Worm (Caenorhabditis elegans) whole organism, young adult: ENCODE results near the gene srt-30.

Experiments
- B0019.2 ChIP-seq: fragments of 200-800 bp; sonication (Bioruptor generic); conservative IDR thresholded peaks from 2 replicates; pipeline ENCODE4 v1.3.6; 2022; ENCODE audit warnings: missing genetic modification reagents, missing genetic modification characterization, missing compliant biosample characterization
- B0035.1 ChIP-seq: sonication (generic microtip); optimal IDR thresholded peaks from 2 replicates; lab custom pipeline; 2016; ENCODE audit warnings: missing genetic modification characterization, mild to moderate bottlenecking, missing compliant biosample characterization, missing genotype, missing genetic modification reagents
- C17E4.6 ChIP-seq: fragments of 200-800 bp; sonication (Bioruptor generic); IDR thresholded peaks from 2 replicates; pipeline ENCODE4 v1.3.6; 2022; ENCODE audit warnings: missing genetic modification reagents, missing genetic modification characterization, missing compliant biosample characterization
- D2030.7 ChIP-seq: fragments of 200-800 bp; sonication (Bioruptor generic); IDR thresholded peaks from 2 replicates; pipeline ENCODE4 v1.3.6; 2022; ENCODE audit warnings: missing genetic modification reagents, missing genetic modification characterization, missing compliant biosample characterization
- F23B12.7 ChIP-seq: sonication (generic microtip); optimal IDR thresholded peaks from 2 replicates; lab custom pipeline; 2017; ENCODE audit warnings: missing genetic modification characterization, mild to moderate bottlenecking, missing compliant biosample characterization, antibody characterized with exemption, moderate library complexity; ENCODE audit not compliant: insufficient read depth
- F33H1.4 ChIP-seq: fragments of 200-800 bp; sonication (Bioruptor generic); IDR thresholded peaks from 2 replicates; pipeline ENCODE4 v1.3.6; 2022; ENCODE audit warnings: missing genetic modification reagents, missing genetic modification characterization, missing compliant biosample characterization
- F49E8.2 ChIP-seq: sonication (generic microtip); optimal IDR thresholded peaks from 3 replicates; lab custom pipeline; 2017; ENCODE audit warnings: missing genetic modification characterization, mild to moderate bottlenecking, missing compliant biosample characterization, antibody characterized with exemption, moderate library complexity; ENCODE audit not compliant: insufficient read depth
- K12H6.12 ChIP-seq: fragments of 200-800 bp; sonication (Bioruptor generic); optimal IDR thresholded peaks from 2 replicates; lab custom pipeline; 2018; ENCODE audit warnings: mild to moderate bottlenecking, missing genetic modification characterization, missing compliant biosample characterization
- T07F8.4 ChIP-seq: sonication (generic microtip); optimal IDR thresholded peaks from 2 replicates; lab custom pipeline; 2016; ENCODE audit warnings: mild to moderate bottlenecking, missing genetic modification characterization, moderate library complexity, missing compliant biosample characterization
- T26A5.8 ChIP-seq: sonication (generic microtip); optimal IDR thresholded peaks from 2 replicates; lab custom pipeline; 2016; ENCODE audit warnings: missing genetic modification characterization, missing compliant biosample characterization
- Y53G8AR.9 ChIP-seq: fragments of 200-800 bp; sonication (Bioruptor generic); conservative IDR thresholded peaks from 2 replicates; pipeline ENCODE4 v1.3.6; 2022; ENCODE audit warnings: missing genetic modification reagents, missing genetic modification characterization, missing compliant biosample characterization
- Y56A3A.18 ChIP-seq: fragments of 200-800 bp; sonication (Bioruptor generic); IDR thresholded peaks from 2 replicates; pipeline ENCODE4 v1.3.6; 2022; ENCODE audit warnings: missing genetic modification reagents, missing genetic modification characterization, missing compliant biosample characterization
- bed-1 ChIP-seq: fragments of 200-800 bp; sonication (Bioruptor generic); IDR thresholded peaks from 2 replicates; pipeline ENCODE4 v1.3.6; 2022; ENCODE audit warnings: missing genetic modification reagents, missing genetic modification characterization, missing compliant biosample characterization
- bed-2 ChIP-seq: fragments of 200-800 bp; sonication (Bioruptor generic); IDR thresholded peaks from 2 replicates; pipeline ENCODE4 v1.3.6; 2022; ENCODE audit warnings: missing genetic modification reagents, missing genetic modification characterization, missing compliant biosample characterization
- ccch-3 ChIP-seq: fragments of 200-800 bp; sonication (Bioruptor generic); optimal IDR thresholded peaks from 2 replicates; lab custom pipeline; 2018; ENCODE audit warnings: mild to moderate bottlenecking, missing genetic modification characterization, missing compliant biosample characterization
- ceh-40 ChIP-seq: fragments of 200-800 bp; sonication (Bioruptor generic); IDR thresholded peaks from 2 replicates; pipeline ENCODE4 v1.3.6; 2022; ENCODE audit warnings: missing genetic modification characterization, missing compliant biosample characterization
- dox-1 ChIP-seq: fragments of 200-800 bp; sonication (Bioruptor generic); IDR thresholded peaks from 2 replicates; pipeline ENCODE4 v1.3.6; 2022; ENCODE audit warnings: missing genetic modification reagents, missing genetic modification characterization, missing compliant biosample characterization
- dpff-1 ChIP-seq: sonication (generic microtip); optimal IDR thresholded peaks from 2 replicates; lab custom pipeline; 2017; ENCODE audit warnings: mild to moderate bottlenecking, missing genetic modification characterization, missing compliant biosample characterization
- efl-1 ChIP-seq: fragments of 150-350 bp; optimal IDR thresholded peaks from 2 replicates; lab custom pipeline; 2014; ENCODE audit warnings: missing biosample characterization, missing genetic modification reagents, missing genetic modification characterization
- egl-44 ChIP-seq: fragments of 200-800 bp; sonication (Bioruptor generic); IDR thresholded peaks from 2 replicates; pipeline ENCODE4 v1.3.6; 2022; ENCODE audit warnings: missing genetic modification reagents, missing genetic modification characterization, missing compliant biosample characterization
- fkh-3 ChIP-seq: sonication (generic microtip); optimal IDR thresholded peaks from 2 replicates; lab custom pipeline; 2016; ENCODE audit warnings: mild to moderate bottlenecking, missing genetic modification characterization, missing compliant biosample characterization
- gei-17 ChIP-seq: fragments of 200-800 bp; sonication (Bioruptor generic); optimal IDR thresholded peaks from 2 replicates; lab custom pipeline; 2018; ENCODE audit warnings: mild to moderate bottlenecking, missing genetic modification characterization, missing compliant biosample characterization
- him-1 ChIP-seq: sonication (generic microtip); optimal IDR thresholded peaks from 2 replicates; lab custom pipeline; 2016; ENCODE audit warnings: missing genotype, missing genetic modification reagents, missing genetic modification characterization, missing compliant biosample characterization
- hlh-26 ChIP-seq: fragments of 200-800 bp; sonication (Bioruptor generic); conservative IDR thresholded peaks from 2 replicates; pipeline ENCODE4 v1.3.6; 2022; ENCODE audit warnings: missing genetic modification reagents, missing genetic modification characterization, missing compliant biosample characterization
- hmg-1.2 ChIP-seq: fragments of 200-800 bp; sonication (Bioruptor generic); IDR thresholded peaks from 2 replicates; pipeline ENCODE4 v1.3.6; 2022; ENCODE audit warnings: missing genetic modification reagents, missing genetic modification characterization, missing compliant biosample characterization
- hrde-1 ChIP-seq: sonication (generic microtip); optimal IDR thresholded peaks from 2 replicates; lab custom pipeline; 2016; ENCODE audit warnings: missing genetic modification characterization, mild to moderate bottlenecking, missing compliant biosample characterization, moderate library complexity, missing genotype, missing genetic modification reagents, borderline replicate concordance
- lag-1 ChIP-seq: fragments of 200-800 bp; sonication (Bioruptor generic); IDR thresholded peaks from 2 replicates; pipeline ENCODE4 v1.3.6; 2022; ENCODE audit warnings: missing genetic modification reagents, missing genetic modification characterization, missing compliant biosample characterization
- lin-35 ChIP-seq, 3 experiments: fragments of 150-350 bp in 2 of 3; sonication (generic microtip) in 1 of 3; optimal IDR thresholded peaks; 2 replicates each; lab custom pipeline; 2014 to 2018; ENCODE audit warnings: missing biosample characterization in 3 of 3, missing genetic modification characterization in 3 of 3, missing genetic modification reagents in 3 of 3
- madf-3 ChIP-seq: fragments of 200-800 bp; sonication (Bioruptor generic); IDR thresholded peaks from 2 replicates; pipeline ENCODE4 v1.3.6; 2022; ENCODE audit warnings: missing genetic modification reagents, missing genetic modification characterization, missing compliant biosample characterization
- mel-28 ChIP-seq: sonication (generic microtip); optimal IDR thresholded peaks from 2 replicates; lab custom pipeline; 2016; ENCODE audit warnings: borderline replicate concordance, mild to moderate bottlenecking, missing genetic modification characterization, missing compliant biosample characterization
- mes-4 ChIP-seq: sonication (generic microtip); optimal IDR thresholded peaks from 2 replicates; lab custom pipeline; 2016; ENCODE audit warnings: missing genotype, missing genetic modification characterization, missing compliant biosample characterization
- nhr-27 ChIP-seq: fragments of 200-800 bp; sonication (Bioruptor generic); optimal IDR thresholded peaks from 2 replicates; lab custom pipeline; 2018; ENCODE audit warnings: mild to moderate bottlenecking, missing genetic modification characterization, moderate library complexity, missing compliant biosample characterization
- pha-4 ChIP-seq: fragments of 150-350 bp; sonication (generic microtip); optimal IDR thresholded peaks from 2 replicates; lab custom pipeline; 2014; ENCODE audit warnings: missing biosample characterization, missing genetic modification reagents, missing genetic modification characterization
- rec-8 ChIP-seq, 2 experiments: sonication (generic microtip); optimal IDR thresholded peaks; 2 replicates each; lab custom pipeline; 2016; ENCODE audit warnings: mild to moderate bottlenecking in 2 of 2, missing genetic modification characterization in 2 of 2, missing genetic modification reagents in 2 of 2, missing genotype in 2 of 2, missing biosample characterization in 1 of 2, missing compliant biosample characterization in 1 of 2, moderate library complexity in 1 of 2
- sdz-38 ChIP-seq: sonication (generic microtip); optimal IDR thresholded peaks from 2 replicates; lab custom pipeline; 2016; ENCODE audit warnings: missing genotype, missing genetic modification characterization, missing compliant biosample characterization
- snpc-3.4 ChIP-seq: sonication (generic microtip); optimal IDR thresholded peaks from 2 replicates; lab custom pipeline; 2017; ENCODE audit warnings: missing genetic modification characterization, mild to moderate bottlenecking, missing compliant biosample characterization, antibody characterized with exemption, moderate library complexity, missing genotype, missing genetic modification reagents
- snpc-4 ChIP-seq, 5 experiments: fragments of 150-350 bp in 1 of 5; sonication (generic microtip) in 4 of 5; optimal IDR thresholded peaks; 2 replicates each; lab custom pipeline; 2014 to 2018; ENCODE audit warnings: missing genetic modification characterization in 5 of 5, missing biosample characterization in 3 of 5, antibody characterized with exemption in 2 of 5, mild to moderate bottlenecking in 2 of 5, missing compliant biosample characterization in 2 of 5, missing genotype in 2 of 5, moderate library complexity in 2 of 5, missing genetic modification reagents in 1 of 5
- somi-1 ChIP-seq: fragments of 200-800 bp; sonication (Bioruptor generic); optimal IDR thresholded peaks from 2 replicates; lab custom pipeline; 2018; ENCODE audit warnings: mild to moderate bottlenecking, missing genetic modification characterization, missing compliant biosample characterization
- tbp1 ChIP-seq: fragments of 200-800 bp; sonication (Bioruptor generic); optimal IDR thresholded peaks from 2 replicates; lab custom pipeline; 2018; ENCODE audit warnings: mild to moderate bottlenecking, missing genetic modification characterization, missing compliant biosample characterization
- tlf-1 ChIP-seq: fragments of 200-800 bp; sonication (Bioruptor generic); optimal IDR thresholded peaks from 2 replicates; lab custom pipeline; 2018; ENCODE audit warnings: mild to moderate bottlenecking, missing genetic modification characterization, missing compliant biosample characterization
- unc-62 ChIP-seq: fragments of 150-350 bp; optimal IDR thresholded peaks from 2 replicates; lab custom pipeline; 2014; ENCODE audit warnings: missing biosample characterization, missing genetic modification reagents, missing genetic modification characterization
- ztf-18 ChIP-seq: sonication (generic microtip); optimal IDR thresholded peaks from 2 replicates; lab custom pipeline; 2016; ENCODE audit warnings: missing genotype, mild to moderate bottlenecking, missing genetic modification characterization, missing compliant biosample characterization
- ztf-26 ChIP-seq: sonication (generic microtip); optimal IDR thresholded peaks from 2 replicates; lab custom pipeline; 2017; ENCODE audit warnings: missing genetic modification characterization, missing compliant biosample characterization

srt-30 gene

DNA sequence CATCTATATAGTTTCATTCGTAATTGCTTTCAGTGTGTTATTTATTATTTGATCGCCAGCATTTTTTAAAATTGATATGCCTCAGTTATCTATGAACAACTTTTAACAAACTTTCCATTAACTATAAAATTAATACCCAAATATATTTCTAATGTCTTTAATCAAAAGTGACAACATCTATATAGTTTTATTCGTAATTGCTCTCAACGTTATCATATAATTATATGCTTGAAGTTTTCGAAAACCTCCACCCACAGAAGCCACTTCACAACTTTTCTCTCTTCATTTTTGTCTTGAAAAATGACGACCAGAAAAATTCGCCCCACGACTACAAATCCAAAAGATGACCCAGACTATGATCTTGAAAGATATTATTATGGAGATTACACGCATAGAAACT lies 8.1 kb upstream of the srt-30 start, which contains the start of gene srw-6:
TSS of gene srw-6 (plus strand) at position 301 of the 400 bp plus-strand sequence.
- no peak for TF ChIP-seq bed-2 (GFP tag; lab: Robert Waterston, UW)
- TF ChIP-seq ccch-3, result no peak
- no peak for TF ChIP-seq T07F8.4 (tag; lab: Kevin White, UChicago)
- TF ChIP-seq K12H6.12 (tag; lab: Kevin White, UChicago), result no peak
- TF ChIP-seq ztf-26 (tag; lab: Kevin White, UChicago), result no peak
- no peak for TF ChIP-seq B0019.2
- TF ChIP-seq snpc-4 (GFP tag; optimal IDR thresholded peaks at IDR 0.05; lab: Kevin White, UChicago), result no peak
- no peak for TF ChIP-seq snpc-4 (tag; optimal IDR thresholded peaks at IDR 0.05; lab: Kevin White, UChicago)
- no peak for TF ChIP-seq F49E8.2 (tag; lab: Kevin White, UChicago)
- no peak for TF ChIP-seq T26A5.8
- no peak for TF ChIP-seq sdz-38 (tag; lab: Kevin White, UChicago)
- no peak for TF ChIP-seq hmg-1.2 (GFP tag; lab: Robert Waterston, UW)
- no peak for TF ChIP-seq dox-1 (GFP tag; lab: Robert Waterston, UW)
- TF ChIP-seq bed-1 (GFP tag; lab: Robert Waterston, UW), result no peak
- TF ChIP-seq, all 124 proteins: peak for 0

DNA sequence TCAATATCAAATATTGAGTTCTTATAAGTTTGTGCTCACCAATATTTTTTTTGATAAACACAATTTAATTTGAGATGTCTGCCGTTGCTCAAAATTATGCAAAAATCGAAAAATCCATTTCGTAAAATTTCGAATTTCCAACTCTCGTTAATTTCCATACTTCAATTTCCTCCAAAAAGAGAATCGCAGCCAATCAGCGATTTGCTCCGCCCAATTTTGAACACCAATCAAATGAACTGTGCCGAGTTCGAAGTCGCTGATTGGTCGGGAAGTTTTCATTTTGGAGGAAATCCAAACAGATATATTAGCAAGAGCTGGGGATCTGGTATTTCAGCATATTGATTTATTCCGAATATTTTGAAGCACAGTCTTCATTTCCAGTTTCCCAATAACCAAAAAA lies 7.6 kb upstream of the srt-30 start:
- TF ChIP-seq nhr-27 (tag; lab: Kevin White, UChicago) (no peak), tlf-1 (GFP tag; lab: Kevin White, UChicago) (no peak), F23B12.7 (tag; lab: Kevin White, UChicago) (no peak), Y56A3A.18 (GFP tag; lab: Robert Waterston, UW) (no peak), C17E4.6 (GFP tag; lab: Robert Waterston, UW) (no peak), mel-28 (tag; lab: Kevin White, UChicago) (no peak), dox-1 (GFP tag; lab: Robert Waterston, UW) (no peak), gei-17 (GFP tag; lab: Kevin White, UChicago) (no peak), mes-4 (tag; lab: Kevin White, UChicago) (no peak), hlh-26 (GFP tag; lab: Robert Waterston, UW) (no peak), Y53G8AR.9 (no peak), fkh-3 (tag; lab: Kevin White, UChicago) (no peak), D2030.7 (GFP tag; lab: Robert Waterston, UW) (no peak), unc-62 (GFP tag; lab: Kevin White, UChicago) (no peak), T07F8.4 (tag; lab: Kevin White, UChicago) (no peak), lin-35 (GFP tag; optimal IDR thresholded peaks at IDR 0.05; lab: Kevin White, UChicago) (no peak), madf-3 (GFP tag; lab: Robert Waterston, UW) (no peak), tbp1 (GFP tag; lab: Kevin White, UChicago) (no peak)

DNA sequence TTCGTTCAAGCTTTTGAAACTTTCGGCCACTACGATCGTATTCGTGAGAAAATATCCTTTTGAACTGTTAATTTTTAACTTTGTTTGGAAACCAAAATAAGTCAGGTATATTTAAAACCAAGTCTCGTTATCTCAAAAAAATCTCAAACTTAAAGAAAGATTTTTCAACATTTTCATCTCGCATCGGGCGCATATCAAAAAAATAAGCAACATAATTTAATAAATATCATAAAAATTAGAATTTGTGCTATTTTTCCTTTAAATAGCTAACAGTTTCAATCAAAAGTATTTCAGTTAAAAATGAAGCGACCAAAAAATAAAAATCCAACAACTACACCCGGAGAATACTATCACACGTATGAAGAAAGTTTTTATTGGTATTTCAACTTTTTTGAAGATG lies 5.7 kb upstream of the srt-30 start, which contains the start of gene srw-7:
TSS of gene srw-7 (plus strand) at position 301 of the 400 bp plus-strand sequence.
- TF ChIP-seq egl-44 (GFP tag; lab: Robert Waterston, UW), result no peak
- TF ChIP-seq ztf-18 (tag; lab: Kevin White, UChicago), result no peak

DNA sequence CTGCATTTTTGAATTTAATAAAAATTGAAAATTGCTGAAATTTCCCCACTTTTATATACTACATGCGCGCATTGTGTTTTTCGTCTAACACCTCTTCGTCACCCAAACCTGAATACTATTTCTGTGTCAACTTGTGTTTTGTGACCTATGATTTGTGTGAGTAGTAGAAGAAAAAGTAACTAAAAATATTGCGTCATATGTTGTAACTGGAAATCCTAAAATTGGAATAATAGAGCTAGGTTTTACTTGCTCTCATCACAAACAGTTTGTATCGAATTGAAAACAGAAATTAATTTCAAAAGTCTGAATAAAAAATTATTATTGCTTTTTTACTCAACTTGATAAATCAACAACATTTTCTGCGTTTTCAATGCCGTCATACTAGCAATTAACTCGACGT lies 5.2 kb upstream of the srt-30 start, which contains the start of gene R08F11.4:
TSS of gene R08F11.4 (minus strand) at position 29 of the 400 bp plus-strand sequence.
- TF ChIP-seq efl-1 (GFP tag; lab: Kevin White, UChicago) (no peak), snpc-3.4 (tag; lab: Kevin White, UChicago) (no peak), hrde-1 (tag; lab: Kevin White, UChicago) (no peak), somi-1 (no peak), rec-8 (tag; optimal IDR thresholded peaks at IDR 0.05; lab: Kevin White, UChicago) (no peak), dpff-1 (tag; lab: Kevin White, UChicago) (no peak), pha-4 (tag; lab: Kevin White, UChicago) (no peak), lag-1 (GFP tag; lab: Robert Waterston, UW) (no peak), nhr-27 (tag; lab: Kevin White, UChicago) (no peak), B0035.1 (no peak), him-1 (tag; lab: Kevin White, UChicago) (no peak), F33H1.4 (GFP tag; lab: Robert Waterston, UW) (no peak), ceh-40 (no peak)
